Worm (Caenorhabditis elegans): ENCODE data around the gene his-59.
A peak's percentile ranks its signal among the peaks of the same experiment; 100 is the strongest.

his-59 gene

ce11 chrIV:7508850-7509249 lies 20.8 kb downstream of the his-59 start (continued):
- TF ChIP-seq lin-38 (GFP tag; IDR thresholded peaks at IDR 0.05) = 0 out of 2 replicates have a peak, but pooled peaks have one; percentile 18
- no peak for TF ChIP-seq zfp-3 (GFP tag; conservative IDR thresholded peaks at IDR 0.05)
- no peak for TF ChIP-seq madf-5 (GFP tag; IDR thresholded peaks at IDR 0.05)
- TF ChIP-seq F10B5.3 (tag; optimal IDR thresholded peaks at IDR 0.05) = no peak
- peak; percentile 27 for TF ChIP-seq dpl-1 (GFP tag; optimal IDR thresholded peaks at IDR 0.05)
- TF ChIP-seq nhr-6 (tag; optimal IDR thresholded peaks at IDR 0.05) = no peak
- no peak for TF ChIP-seq R02D3.7 (tag; optimal IDR thresholded peaks at IDR 0.05)
- TF ChIP-seq duxl-1 (tag; optimal IDR thresholded peaks at IDR 0.05; ENCODE audit: poor library complexity) = no peak

- TF ChIP-seq dpl-1 (GFP tag; optimal IDR thresholded peaks at IDR 0.05) = peak; percentile 18
- no peak for TF ChIP-seq nhr-41 (GFP tag; IDR thresholded peaks at IDR 0.05)
Observed at ce11 chrIV:7510829-7511228, 22.8 kb downstream of the his-59 start.

DNA sequence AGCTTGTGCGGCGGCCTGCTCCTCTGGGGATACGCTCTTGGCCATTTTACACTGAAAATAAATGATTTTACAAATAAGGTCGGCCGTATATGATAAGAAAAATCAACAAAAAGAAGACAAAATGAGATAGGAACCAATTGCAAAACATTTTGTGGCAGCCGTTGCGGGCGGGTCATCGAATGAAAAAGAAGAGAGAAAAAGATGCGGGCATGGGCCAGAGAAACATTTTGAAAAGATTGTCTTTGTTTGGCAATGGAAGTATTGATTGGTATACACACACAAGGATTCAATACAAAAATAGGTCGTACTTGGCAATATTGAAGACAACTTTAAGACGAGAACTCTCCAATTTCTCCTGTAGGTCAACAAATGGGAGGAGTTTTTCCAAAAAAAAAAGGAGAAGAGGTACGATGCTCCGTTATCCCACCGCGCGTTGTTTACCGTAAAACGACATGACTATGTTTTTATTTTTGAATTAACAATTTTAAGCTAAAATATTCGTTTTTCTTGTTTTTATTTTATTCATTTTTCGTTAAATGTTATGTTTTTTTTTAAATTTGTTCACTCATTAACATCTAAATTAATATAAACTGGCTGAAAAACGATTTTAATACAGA lies 24.7 kb downstream of the his-59 start, which contains the start of the genes plc-4 and R05G6.4:
plc-4 (minus strand) TSS at position 51 of the 617 bp plus-strand sequence.
R05G6.4 (plus strand) TSS at position 617 of the 617 bp plus-strand sequence.
- TF ChIP-seq nhr-111 (GFP tag; optimal IDR thresholded peaks at IDR 0.05) = no peak
- TF ChIP-seq Y48G9A.11 (GFP tag; IDR thresholded peaks at IDR 0.05) = peak; percentile 91
- peak; percentile 46 for TF ChIP-seq dpl-1 (GFP tag; optimal IDR thresholded peaks at IDR 0.05)
- peak; percentile 41 for TF ChIP-seq dve-1 (tag; optimal IDR thresholded peaks at IDR 0.05; ENCODE audit: insufficient read depth)
- TF ChIP-seq hlh-11 (tag; optimal IDR thresholded peaks at IDR 0.05) = no peak
- peak; percentile 30 for TF ChIP-seq rbr-2 (tag; optimal IDR thresholded peaks at IDR 0.05)
- TF ChIP-seq mes-2 (tag; optimal IDR thresholded peaks at IDR 0.05; ENCODE audit: poor library complexity, severe bottlenecking) = peak; percentile 5
- TF ChIP-seq attf-4 (tag; optimal IDR thresholded peaks at IDR 0.05) = no peak
- peak; percentile 66 for TF ChIP-seq R02D3.7 (tag; optimal IDR thresholded peaks at IDR 0.05)
- TF ChIP-seq T20F7.1 (GFP tag; optimal IDR thresholded peaks at IDR 0.05) = peak; percentile 96
- TF ChIP-seq lim-7 (GFP tag; IDR thresholded peaks at IDR 0.05) = no peak
- TF ChIP-seq duxl-1 (tag; optimal IDR thresholded peaks at IDR 0.05; ENCODE audit: poor library complexity) = no peak
- no peak for TF ChIP-seq pha-4 (GFP tag; IDR thresholded peaks at IDR 0.05)
- peak; percentile 7 for TF ChIP-seq pha-4 (tag; optimal IDR thresholded peaks at IDR 0.05)
- TF ChIP-seq lin-38 (GFP tag; IDR thresholded peaks at IDR 0.05) = 0 out of 2 replicates have a peak, but pooled peaks have one; percentile 11
- no peak for TF ChIP-seq nhr-76 (tag; optimal IDR thresholded peaks at IDR 0.05)
- TF ChIP-seq php-3 (GFP tag; IDR thresholded peaks at IDR 0.05) = no peak
- no peak for TF ChIP-seq ztf-7 (tag; optimal IDR thresholded peaks at IDR 0.05)
- TF ChIP-seq ceh-32 (tag; optimal IDR thresholded peaks at IDR 0.05; ENCODE audit: poor library complexity) = no peak
- no peak for TF ChIP-seq ceh-44 (GFP tag; IDR thresholded peaks at IDR 0.05)
- no peak for TF ChIP-seq daf-16 (GFP tag; optimal IDR thresholded peaks at IDR 0.05)
- TF ChIP-seq daf-16 (tag; optimal IDR thresholded peaks at IDR 0.05) = peak; percentile 32
- peak in 1 of 2 experiments; percentile 54 for TF ChIP-seq lsy-2 (tag; optimal IDR thresholded peaks at IDR 0.05)

ce11 chrIV:7516167-7516566 lies 28.1 kb downstream of the his-59 start, which contains the start of the genes R05G6.9 and R05G6.3:
R05G6.9 (minus strand) TSS chrIV:7516267.
R05G6.3 (plus strand) TSS chrIV:7516552.
- no peak for TF ChIP-seq T26A8.4 (GFP tag; IDR thresholded peaks at IDR 0.05)
- no peak for TF ChIP-seq egl-43 (GFP tag; IDR thresholded peaks at IDR 0.05)
- no peak for TF ChIP-seq mxl-2 (GFP tag; conservative IDR thresholded peaks at IDR 0.05)
- TF ChIP-seq ctbp-1 (GFP tag; IDR thresholded peaks at IDR 0.05) = no peak
- TF ChIP-seq ceh-44 (GFP tag; IDR thresholded peaks at IDR 0.05) = no peak
- TF ChIP-seq unc-62 (GFP tag; optimal IDR thresholded peaks at IDR 0.05 in 1 of 2) = peak in 1 of 2 experiments; percentile 7
- no peak for TF ChIP-seq unc-62 (tag; optimal IDR thresholded peaks at IDR 0.05)
- no peak for TF ChIP-seq lir-3 (tag; optimal IDR thresholded peaks at IDR 0.05)
- TF ChIP-seq aha-1 (tag) = peak; percentile 66
- no peak for TF ChIP-seq ztf-7 (tag; optimal IDR thresholded peaks at IDR 0.05)
- TF ChIP-seq egl-27 (tag; optimal IDR thresholded peaks at IDR 0.05) = no peak
- TF ChIP-seq Y5F2A.4 (GFP tag; optimal IDR thresholded peaks at IDR 0.05) = no peak
- TF ChIP-seq ZK546.5 (tag; optimal IDR thresholded peaks at IDR 0.05) = no peak
- TF ChIP-seq ceh-20 (GFP tag; IDR thresholded peaks at IDR 0.05) = no peak
- TF ChIP-seq R02D3.7 (tag; optimal IDR thresholded peaks at IDR 0.05) = no peak
- no peak for TF ChIP-seq dpl-1 (GFP tag; optimal IDR thresholded peaks at IDR 0.05)

Data from whole organism, L4 larva.